Fruit fly (Drosophila melanogaster) whole organism, embryonic: ENCODE measurements around the gene Ldsdh1.

Source experiments
- Antp ChIP-seq: fragments of 200-800 bp; sonication (Bioruptor generic); optimal IDR thresholded peaks from 3 replicates; lab custom pipeline; 2016; ENCODE audit warnings: missing biosample characterization, missing genetic modification characterization
- Atf3 ChIP-seq: fragments of 200-800 bp; sonication (Bioruptor generic); optimal IDR thresholded peaks from 3 replicates; lab custom pipeline; 2016; ENCODE audit warnings: missing biosample characterization, missing genetic modification characterization
- BEAF-32 ChIP-seq: fragments of 200-800 bp; sonication (Bioruptor generic); optimal IDR thresholded peaks from 3 replicates; lab custom pipeline; 2017; ENCODE audit warnings: missing biosample characterization, missing genetic modification characterization, mild to moderate bottlenecking, moderate library complexity, missing genetic modification reagents
- CG10979 ChIP-seq: fragments of 200-800 bp; sonication (Bioruptor generic); optimal IDR thresholded peaks from 2 replicates; lab custom pipeline; 2018; ENCODE audit warnings: missing biosample characterization, mild to moderate bottlenecking, missing genetic modification characterization, moderate library complexity
- CG11456 ChIP-seq: fragments of 200-800 bp; sonication (Bioruptor generic); IDR thresholded peaks from 3 replicates; pipeline ENCODE4 v1.3.6; 2022; ENCODE audit warnings: missing biosample characterization, missing genetic modification characterization
- CG12104 ChIP-seq: fragments of 200-800 bp; sonication (Bioruptor generic); optimal IDR thresholded peaks from 3 replicates; lab custom pipeline; 2016; ENCODE audit warnings: missing biosample characterization, missing genetic modification characterization
- CG12659 ChIP-seq: fragments of 200-800 bp; sonication (Bioruptor generic); optimal IDR thresholded peaks from 3 replicates; lab custom pipeline; 2017; ENCODE audit warnings: mild to moderate bottlenecking, missing biosample characterization, missing genetic modification reagents, missing genetic modification characterization
- CG13296 ChIP-seq: fragments of 200-800 bp; sonication (Bioruptor generic); optimal IDR thresholded peaks from 3 replicates; lab custom pipeline; 2018; ENCODE audit warnings: missing biosample characterization, mild to moderate bottlenecking, missing genetic modification characterization
- CG13894 ChIP-seq: fragments of 200-800 bp; sonication (Bioruptor generic); optimal IDR thresholded peaks from 3 replicates; lab custom pipeline; 2018; ENCODE audit warnings: missing biosample characterization, mild to moderate bottlenecking, missing genetic modification characterization, moderate library complexity
- CG14050 ChIP-seq: fragments of 200-800 bp; sonication (Bioruptor generic); IDR thresholded peaks from 3 replicates; pipeline ENCODE4 v1.3.6; 2022; ENCODE audit warnings: missing biosample characterization, missing genetic modification characterization
- CG15011 ChIP-seq: fragments of 200-800 bp; sonication (Bioruptor generic); optimal IDR thresholded peaks from 3 replicates; lab custom pipeline; 2018; ENCODE audit warnings: missing biosample characterization, mild to moderate bottlenecking, missing genetic modification characterization
- CG16863 ChIP-seq: fragments of 200-800 bp; sonication (Bioruptor generic); optimal IDR thresholded peaks from 3 replicates; lab custom pipeline; 2016; ENCODE audit warnings: missing biosample characterization, missing genetic modification characterization
- CG18476 ChIP-seq: fragments of 200-800 bp; sonication (Bioruptor generic); optimal IDR thresholded peaks from 2 replicates; lab custom pipeline; 2016; ENCODE audit warnings: missing biosample characterization, mild to moderate bottlenecking, missing genetic modification characterization
- CG18599 ChIP-seq: fragments of 200-800 bp; sonication (Bioruptor generic); optimal IDR thresholded peaks from 3 replicates; lab custom pipeline; 2017; ENCODE audit warnings: missing biosample characterization, missing genetic modification characterization, mild to moderate bottlenecking, moderate library complexity, missing genetic modification reagents
- CG32767 ChIP-seq: fragments of 200-800 bp; sonication (Bioruptor generic); IDR thresholded peaks from 2 replicates; pipeline ENCODE4 v1.3.6; 2022; ENCODE audit warnings: missing biosample characterization, missing genetic modification characterization
- CG34376 ChIP-seq: fragments of 200-800 bp; sonication (Bioruptor generic); optimal IDR thresholded peaks from 2 replicates; lab custom pipeline; 2018; ENCODE audit warnings: missing biosample characterization, mild to moderate bottlenecking, missing genetic modification characterization
- CG4282 ChIP-seq: fragments of 200-800 bp; sonication (Bioruptor generic); optimal IDR thresholded peaks from 2 replicates; lab custom pipeline; 2016; ENCODE audit warnings: missing biosample characterization, missing genetic modification characterization
- CG4854 ChIP-seq: fragments of 200-800 bp; sonication (Bioruptor generic); optimal IDR thresholded peaks from 2 replicates; lab custom pipeline; 2016; ENCODE audit warnings: missing biosample characterization, missing genetic modification characterization, inconsistent platforms
- CG6765 ChIP-seq: fragments of 200-800 bp; sonication (Bioruptor generic); optimal IDR thresholded peaks from 3 replicates; lab custom pipeline; 2017; ENCODE audit warnings: missing biosample characterization, mild to moderate bottlenecking, missing genetic modification characterization
- CG6854 ChIP-seq: fragments of 200-800 bp; sonication (Bioruptor generic); optimal IDR thresholded peaks from 3 replicates; lab custom pipeline; 2017; ENCODE audit warnings: missing biosample characterization, mild to moderate bottlenecking, missing genetic modification characterization
- CG7987 ChIP-seq: fragments of 200-800 bp; sonication (Bioruptor generic); optimal IDR thresholded peaks from 2 replicates; lab custom pipeline; 2018; ENCODE audit warnings: missing biosample characterization, mild to moderate bottlenecking, missing genetic modification characterization, moderate library complexity
- Dek ChIP-seq: fragments of 200-800 bp; sonication (Bioruptor generic); optimal IDR thresholded peaks from 3 replicates; lab custom pipeline; 2019; ENCODE audit warnings: missing biosample characterization, mild to moderate bottlenecking, missing genetic modification characterization, moderate library complexity
- HmgZ ChIP-seq: fragments of 200-800 bp; sonication (Bioruptor generic); optimal IDR thresholded peaks from 2 replicates; lab custom pipeline; 2018; ENCODE audit warnings: missing biosample characterization, mild to moderate bottlenecking, missing genetic modification characterization
- Hmx ChIP-seq: fragments of 200-800 bp; sonication (Bioruptor generic); optimal IDR thresholded peaks from 2 replicates; lab custom pipeline; 2016; ENCODE audit warnings: missing biosample characterization, missing genetic modification characterization
- Mad ChIP-seq: fragments of 200-800 bp; sonication (Bioruptor generic); optimal IDR thresholded peaks from 2 replicates; lab custom pipeline; 2016; ENCODE audit warnings: missing biosample characterization, missing genetic modification characterization
- Neu2 ChIP-seq: fragments of 200-800 bp; sonication (Bioruptor generic); optimal IDR thresholded peaks from 3 replicates; lab custom pipeline; 2016; ENCODE audit warnings: missing biosample characterization, missing genetic modification characterization, borderline replicate concordance
- NfI ChIP-seq: fragments of 200-800 bp; sonication (Bioruptor generic); optimal IDR thresholded peaks from 3 replicates; lab custom pipeline; 2018; ENCODE audit warnings: missing biosample characterization, mild to moderate bottlenecking, missing genetic modification characterization, moderate library complexity
- Pdp1 ChIP-seq, 2 experiments: fragments of 200-800 bp; sonication (Bioruptor generic); optimal IDR thresholded peaks; 3 replicates each; lab custom pipeline; 2016; ENCODE audit warnings: missing biosample characterization in 2 of 2, missing genetic modification characterization in 2 of 2, mild to moderate bottlenecking in 1 of 2, moderate library complexity in 1 of 2
- Tbp ChIP-seq: fragments of >200 bp; optimal IDR thresholded peaks from 2 replicates; lab custom pipeline; 2018; ENCODE audit warnings: missing biosample characterization, missing genetic modification characterization
- caup ChIP-seq: fragments of 200-800 bp; sonication (Bioruptor generic); optimal IDR thresholded peaks from 3 replicates; lab custom pipeline; 2017; ENCODE audit warnings: missing biosample characterization, mild to moderate bottlenecking, missing genetic modification characterization, moderate library complexity; ENCODE audit not compliant: severe bottlenecking
- dmrt99B ChIP-seq: fragments of 200-800 bp; sonication (Bioruptor generic); optimal IDR thresholded peaks from 2 replicates; lab custom pipeline; 2018; ENCODE audit warnings: missing biosample characterization, mild to moderate bottlenecking, missing genetic modification characterization, moderate library complexity
- gcm2 ChIP-seq: fragments of 200-800 bp; sonication (Bioruptor generic); optimal IDR thresholded peaks from 2 replicates; lab custom pipeline; 2016; ENCODE audit warnings: missing biosample characterization, missing genetic modification characterization
- gfzf ChIP-seq: fragments of 200-800 bp; sonication (Bioruptor generic); optimal IDR thresholded peaks from 2 replicates; lab custom pipeline; 2016; ENCODE audit warnings: missing biosample characterization, mild to moderate bottlenecking, missing genetic modification characterization, moderate library complexity
- gsb ChIP-seq: fragments of 200-800 bp; sonication (Bioruptor generic); IDR thresholded peaks from 2 replicates; pipeline ENCODE4 v1.3.6; 2022; ENCODE audit warnings: missing biosample characterization, missing genetic modification characterization
- jing ChIP-seq: fragments of 200-800 bp; sonication (Bioruptor generic); optimal IDR thresholded peaks from 2 replicates; lab custom pipeline; 2018; ENCODE audit warnings: missing biosample characterization, mild to moderate bottlenecking, missing genetic modification characterization
- knrl ChIP-seq: fragments of 200-800 bp; sonication (Bioruptor generic); IDR thresholded peaks from 3 replicates; pipeline ENCODE4 v1.3.6; 2022; ENCODE audit warnings: missing biosample characterization, missing genetic modification characterization; ENCODE audit not compliant: partially characterized antibody
- lbe ChIP-seq: fragments of 200-800 bp; sonication (Bioruptor generic); optimal IDR thresholded peaks from 2 replicates; lab custom pipeline; 2016; ENCODE audit warnings: missing biosample characterization, mild to moderate bottlenecking, missing genetic modification characterization
- lmd ChIP-seq: fragments of 200-800 bp; sonication (Bioruptor generic); IDR thresholded peaks from 2 replicates; pipeline ENCODE4 v1.3.6; 2022; ENCODE audit warnings: missing biosample characterization, missing genetic modification characterization
- oc ChIP-seq: fragments of 200-800 bp; sonication (Bioruptor generic); optimal IDR thresholded peaks from 2 replicates; lab custom pipeline; 2018; ENCODE audit warnings: missing biosample characterization, mild to moderate bottlenecking, missing genetic modification characterization, moderate library complexity
- pum ChIP-seq: fragments of 200-800 bp; sonication (Bioruptor generic); optimal IDR thresholded peaks from 2 replicates; lab custom pipeline; 2016; ENCODE audit warnings: missing biosample characterization, missing genetic modification characterization
- ro ChIP-seq: fragments of 200-800 bp; sonication (Bioruptor generic); IDR thresholded peaks from 2 replicates; pipeline ENCODE4 v1.3.6; 2022; ENCODE audit warnings: missing biosample characterization, missing genetic modification characterization
- slp2 ChIP-seq: fragments of 200-800 bp; sonication (Bioruptor generic); optimal IDR thresholded peaks from 2 replicates; lab custom pipeline; 2016; ENCODE audit warnings: missing biosample characterization, missing genetic modification characterization
- tll ChIP-seq, 2 experiments: fragments of 200-800 bp in 1 of 2; fragments of >200 bp in 1 of 2; sonication (Bioruptor generic) in 1 of 2; optimal IDR thresholded peaks; 2 replicates each; lab custom pipeline; 2017 to 2019; ENCODE audit warnings: missing biosample characterization in 2 of 2, missing genetic modification characterization in 2 of 2, mild to moderate bottlenecking in 1 of 2, moderate library complexity in 1 of 2
- vfl ChIP-seq: fragments of 200-800 bp; sonication (Bioruptor generic); optimal IDR thresholded peaks from 2 replicates; lab custom pipeline; 2016; ENCODE audit warnings: missing biosample characterization, missing genetic modification characterization

The Ldsdh1 gene

dm6 chrX:8114476-8115342 is 33.3 kb upstream of the Ldsdh1 start (continued):
- TF ChIP-seq Neu2 (GFP tag; lab: Kevin White, UChicago) (no peak), CG32767 (GFP tag; lab: Robert Waterston, UW) (0 out of 2 replicates have a peak, but pooled peaks have one; percentile 45), Mad (no peak), BEAF-32 (GFP tag; lab: Kevin White, UChicago) (no peak), knrl (GFP tag; lab: Robert Waterston, UW) (no peak), oc (tag; lab: Kevin White, UChicago) (peak; percentile 6), CG13296 (peak; percentile 78), lbe (no peak), pum (GFP tag; lab: Kevin White, UChicago) (peak; percentile 15)

dm6 chrX:8113386-8114279 is 32.2 kb upstream of the Ldsdh1 start:
- TF ChIP-seq CG12104 (GFP tag; lab: Kevin White, UChicago), result no peak
- TF ChIP-seq jing (GFP tag; lab: Kevin White, UChicago), result no peak
- TF ChIP-seq gfzf (GFP tag; lab: Kevin White, UChicago), result no peak
- TF ChIP-seq CG18599 (GFP tag; lab: Kevin White, UChicago), result peak; percentile 82
- peak; percentile 67 for TF ChIP-seq caup
- peak; percentile 67; the same call in 1 of the 2 replicates for TF ChIP-seq lmd (GFP tag; lab: Robert Waterston, UW)
- peak; percentile 77 for TF ChIP-seq NfI (GFP tag; lab: Kevin White, UChicago)
- TF ChIP-seq CG18476 (GFP tag; lab: Kevin White, UChicago), result no peak
- TF ChIP-seq gsb (GFP tag; lab: Robert Waterston, UW), result peak; percentile 58; the same call in 1 of the 2 replicates
- TF ChIP-seq gcm2, result no peak
- TF ChIP-seq CG34376 (GFP tag; lab: Kevin White, UChicago), result peak; percentile 34
- TF ChIP-seq Pdp1 (GFP tag; optimal IDR thresholded peaks at IDR 0.05; lab: Kevin White, UChicago), result peak; percentile 22 to 30
- peak; percentile 79 for TF ChIP-seq Dek
- peak; percentile 72; the same call in 2 of the 3 replicates for TF ChIP-seq CG11456 (GFP tag; lab: Robert Waterston, UW)
- no peak for TF ChIP-seq slp2
- no peak for TF ChIP-seq CG6765 (GFP tag; lab: Kevin White, UChicago)
- peak; percentile 49 for TF ChIP-seq CG6854 (GFP tag; lab: Kevin White, UChicago)
- TF ChIP-seq CG7987 (GFP tag; lab: Kevin White, UChicago), result no peak
- peak; percentile 55 for TF ChIP-seq dmrt99B (tag; lab: Kevin White, UChicago)
- TF ChIP-seq CG15011 (GFP tag; lab: Kevin White, UChicago), result peak; percentile 43
- TF ChIP-seq CG16863 (GFP tag; lab: Kevin White, UChicago), result peak; percentile 40
- no peak for TF ChIP-seq Atf3
- TF ChIP-seq ro (GFP tag; lab: Robert Waterston, UW), result no peak
- peak; percentile 40; the same call in 1 of the 3 replicates for TF ChIP-seq CG14050 (GFP tag; lab: Robert Waterston, UW)
- TF ChIP-seq CG4282 (GFP tag; lab: Kevin White, UChicago), result no peak
- peak; percentile 11 for TF ChIP-seq Antp (GFP tag; lab: Kevin White, UChicago)
- TF ChIP-seq Tbp (GFP tag; lab: Kevin White, UChicago), result no peak
- TF ChIP-seq HmgZ, result peak; percentile 61
- peak; percentile 48 for TF ChIP-seq CG4854 (GFP tag; lab: Kevin White, UChicago)
- TF ChIP-seq vfl (GFP tag; lab: Kevin White, UChicago), result peak; percentile 76
- TF ChIP-seq CG13894 (tag; lab: Kevin White, UChicago), result peak; percentile 56
- TF ChIP-seq Hmx, result peak; percentile 37
- peak; percentile 53 for TF ChIP-seq CG12659 (GFP tag; lab: Kevin White, UChicago)
- TF ChIP-seq CG10979 (tag; lab: Kevin White, UChicago), result no peak
- TF ChIP-seq tll (GFP tag; optimal IDR thresholded peaks at IDR 0.05; lab: Kevin White, UChicago), result no peak
